Fruit fly (Drosophila melanogaster) whole organism, embryonic: ENCODE results near the gene CG7530.

ENCODE experiments used
- BEAF-32 ChIP-seq: fragments of 200-800 bp; sonication (Bioruptor generic); optimal IDR thresholded peaks from 3 replicates; lab custom pipeline; 2017; ENCODE audit warnings: missing biosample characterization, missing genetic modification characterization, mild to moderate bottlenecking, moderate library complexity, missing genetic modification reagents
- Bdp1 ChIP-seq: fragments of 200-800 bp; sonication (Bioruptor generic); optimal IDR thresholded peaks from 3 replicates; lab custom pipeline; 2016; ENCODE audit warnings: missing biosample characterization, missing genetic modification characterization
- Bteb2 ChIP-seq: fragments of 200-800 bp; sonication (Bioruptor generic); optimal IDR thresholded peaks from 2 replicates; lab custom pipeline; 2016; ENCODE audit warnings: missing biosample characterization, missing genetic modification characterization
- CG10543 ChIP-seq: fragments of 200-800 bp; sonication (Bioruptor generic); optimal IDR thresholded peaks from 3 replicates; lab custom pipeline; 2017; ENCODE audit warnings: missing biosample characterization, mild to moderate bottlenecking, missing genetic modification characterization, moderate library complexity
- CG11560 ChIP-seq: fragments of 200-800 bp; sonication (Bioruptor generic); IDR thresholded peaks from 3 replicates; pipeline ENCODE4 v1.3.6; 2022; ENCODE audit warnings: missing biosample characterization, missing genetic modification characterization
- CG12155 ChIP-seq: fragments of 200-800 bp; sonication (Bioruptor generic); optimal IDR thresholded peaks from 3 replicates; lab custom pipeline; 2016; ENCODE audit warnings: missing biosample characterization, missing genetic modification characterization
- CG12391 ChIP-seq: fragments of 200-800 bp; sonication (Bioruptor generic); optimal IDR thresholded peaks from 3 replicates; lab custom pipeline; 2018; ENCODE audit warnings: missing biosample characterization, mild to moderate bottlenecking, missing genetic modification characterization, moderate library complexity
- CG13624 ChIP-seq: fragments of 200-800 bp; sonication (Bioruptor generic); optimal IDR thresholded peaks from 2 replicates; lab custom pipeline; 2016; ENCODE audit warnings: missing biosample characterization, missing genetic modification characterization
- CG13775 ChIP-seq: fragments of 200-800 bp; sonication (Bioruptor generic); optimal IDR thresholded peaks from 3 replicates; lab custom pipeline; 2017; ENCODE audit warnings: missing biosample characterization, mild to moderate bottlenecking, missing genetic modification characterization
- CG13894 ChIP-seq: fragments of 200-800 bp; sonication (Bioruptor generic); optimal IDR thresholded peaks from 3 replicates; lab custom pipeline; 2018; ENCODE audit warnings: missing biosample characterization, mild to moderate bottlenecking, missing genetic modification characterization, moderate library complexity
- CG15269 ChIP-seq: fragments of 200-800 bp; sonication (Bioruptor generic); optimal IDR thresholded peaks from 2 replicates; lab custom pipeline; 2018; ENCODE audit warnings: missing biosample characterization, mild to moderate bottlenecking, missing genetic modification characterization, moderate library complexity
- CG15514 ChIP-seq: fragments of 200-800 bp; sonication (Bioruptor generic); optimal IDR thresholded peaks from 3 replicates; lab custom pipeline; 2017; ENCODE audit warnings: missing biosample characterization, missing genetic modification characterization, mild to moderate bottlenecking, moderate library complexity, missing genetic modification reagents
- CG18011 ChIP-seq: fragments of 200-800 bp; sonication (Bioruptor generic); optimal IDR thresholded peaks from 2 replicates; lab custom pipeline; 2017; ENCODE audit warnings: missing biosample characterization, missing genetic modification characterization, mild to moderate bottlenecking, moderate library complexity, missing genotype
- CG18262 ChIP-seq: fragments of 200-800 bp; optimal IDR thresholded peaks from 3 replicates; lab custom pipeline; 2019; ENCODE audit warnings: missing biosample characterization, mild to moderate bottlenecking, missing genetic modification characterization, moderate library complexity
- CG2116 ChIP-seq: fragments of 200-800 bp; sonication (Bioruptor generic); optimal IDR thresholded peaks from 3 replicates; lab custom pipeline; 2018; ENCODE audit warnings: missing biosample characterization, mild to moderate bottlenecking, missing genetic modification characterization
- CG32772 ChIP-seq: fragments of 200-800 bp; sonication (Bioruptor generic); IDR thresholded peaks from 2 replicates; pipeline ENCODE4 v1.3.6; 2022; ENCODE audit warnings: missing biosample characterization, missing genetic modification characterization
- CG4617 ChIP-seq: fragments of 200-800 bp; sonication (Bioruptor generic); optimal IDR thresholded peaks from 3 replicates; lab custom pipeline; 2016; ENCODE audit warnings: missing biosample characterization, missing genetic modification characterization, borderline replicate concordance
- CG6254 ChIP-seq: fragments of 200-800 bp; sonication (Bioruptor generic); optimal IDR thresholded peaks from 3 replicates; lab custom pipeline; 2017; ENCODE audit warnings: mild to moderate bottlenecking, missing biosample characterization, missing genetic modification reagents, missing genetic modification characterization
- CG6272 ChIP-seq: fragments of 200-800 bp; sonication (Bioruptor generic); IDR thresholded peaks from 2 replicates; pipeline ENCODE4 v1.3.6; 2022; ENCODE audit warnings: missing biosample characterization, missing genetic modification characterization
- CG6765 ChIP-seq: fragments of 200-800 bp; sonication (Bioruptor generic); optimal IDR thresholded peaks from 3 replicates; lab custom pipeline; 2017; ENCODE audit warnings: missing biosample characterization, mild to moderate bottlenecking, missing genetic modification characterization
- CG6854 ChIP-seq: fragments of 200-800 bp; sonication (Bioruptor generic); optimal IDR thresholded peaks from 3 replicates; lab custom pipeline; 2017; ENCODE audit warnings: missing biosample characterization, mild to moderate bottlenecking, missing genetic modification characterization
- CG7786 ChIP-seq: fragments of 200-800 bp; sonication (Bioruptor generic); optimal IDR thresholded peaks from 2 replicates; lab custom pipeline; 2016; ENCODE audit warnings: missing biosample characterization, missing genetic modification characterization
- CG8359 ChIP-seq: fragments of 200-800 bp; sonication (Bioruptor generic); optimal IDR thresholded peaks from 2 replicates; lab custom pipeline; 2017; ENCODE audit warnings: missing biosample characterization, mild to moderate bottlenecking, missing genetic modification characterization, borderline replicate concordance
- CG9215 ChIP-seq: fragments of 200-800 bp; sonication (Bioruptor generic); IDR thresholded peaks from 2 replicates; pipeline ENCODE4 v1.3.6; 2022; ENCODE audit warnings: missing biosample characterization, missing genetic modification characterization
- CG9876 ChIP-seq: fragments of 200-800 bp; sonication (Bioruptor generic); optimal IDR thresholded peaks from 2 replicates; lab custom pipeline; 2016; ENCODE audit warnings: missing biosample characterization, missing genetic modification characterization
- Chrac-16 ChIP-seq: fragments of 200-800 bp; sonication (Bioruptor generic); optimal IDR thresholded peaks from 3 replicates; lab custom pipeline; 2016; ENCODE audit warnings: missing biosample characterization, missing genetic modification characterization
- H15 ChIP-seq: fragments of 200-800 bp; sonication (Bioruptor generic); IDR thresholded peaks from 3 replicates; pipeline ENCODE4 v1.3.6; 2022; ENCODE audit warnings: missing biosample characterization, missing genetic modification characterization
- HLH54F ChIP-seq: fragments of 200-800 bp; sonication (Bioruptor generic); optimal IDR thresholded peaks from 3 replicates; lab custom pipeline; 2016; ENCODE audit warnings: missing biosample characterization, missing genetic modification characterization
- HLHmδ ChIP-seq: fragments of 200-800 bp; sonication (Bioruptor generic); optimal IDR thresholded peaks from 2 replicates; lab custom pipeline; 2018; ENCODE audit warnings: missing biosample characterization, mild to moderate bottlenecking, missing genetic modification characterization, moderate library complexity
- HmgZ ChIP-seq: fragments of 200-800 bp; sonication (Bioruptor generic); optimal IDR thresholded peaks from 2 replicates; lab custom pipeline; 2018; ENCODE audit warnings: missing biosample characterization, mild to moderate bottlenecking, missing genetic modification characterization
- Hmr ChIP-seq: fragments of 200-800 bp; sonication (Bioruptor generic); optimal IDR thresholded peaks from 3 replicates; lab custom pipeline; 2017; ENCODE audit warnings: mild to moderate bottlenecking, missing biosample characterization, missing genetic modification reagents, missing genetic modification characterization
- Max ChIP-seq: fragments of 200-800 bp; sonication (Bioruptor generic); optimal IDR thresholded peaks from 2 replicates; lab custom pipeline; 2016; ENCODE audit warnings: missing biosample characterization, mild to moderate bottlenecking, missing genetic modification characterization
- Nf-YA ChIP-seq: fragments of 200-800 bp; sonication (Bioruptor generic); IDR thresholded peaks from 2 replicates; pipeline ENCODE4 v1.3.6; 2022; ENCODE audit warnings: missing biosample characterization, missing genetic modification characterization
- al ChIP-seq: fragments of 200-800 bp; sonication (Bioruptor generic); IDR thresholded peaks from 2 replicates; pipeline ENCODE4 v1.3.6; 2022; ENCODE audit warnings: missing biosample characterization, missing genetic modification characterization
- bcd ChIP-seq: fragments of 200-800 bp; sonication (Bioruptor generic); optimal IDR thresholded peaks from 2 replicates; lab custom pipeline; 2017; ENCODE audit warnings: missing biosample characterization, mild to moderate bottlenecking, missing genetic modification characterization
- crc ChIP-seq: fragments of 200-800 bp; sonication (Bioruptor generic); optimal IDR thresholded peaks from 2 replicates; lab custom pipeline; 2016; ENCODE audit warnings: missing biosample characterization, missing genetic modification characterization
- crol ChIP-seq: fragments of 200-800 bp; sonication (Bioruptor generic); IDR thresholded peaks from 2 replicates; pipeline ENCODE4 v1.3.6; 2022; ENCODE audit warnings: missing biosample characterization, missing genetic modification characterization
- crp ChIP-seq, 2 experiments: fragments of 200-800 bp; sonication (Bioruptor generic); optimal IDR thresholded peaks; 2 replicates in 1 of 2; 3 replicates in 1 of 2; lab custom pipeline; 2017; ENCODE audit warnings: missing biosample characterization in 2 of 2, missing genetic modification characterization in 2 of 2, mild to moderate bottlenecking in 1 of 2, moderate library complexity in 1 of 2
- eve ChIP-seq, 2 experiments: fragments of >200 bp; optimal IDR thresholded peaks; 2 replicates each; lab custom pipeline; 2017; ENCODE audit warnings: missing biosample characterization in 2 of 2, missing genetic modification characterization in 2 of 2
- ftz-f1 ChIP-seq: fragments of 200-800 bp; sonication (Bioruptor generic); optimal IDR thresholded peaks from 2 replicates; lab custom pipeline; 2016; ENCODE audit warnings: missing biosample characterization, missing genetic modification characterization
- kni ChIP-seq: fragments of 200-800 bp; sonication (Bioruptor generic); optimal IDR thresholded peaks from 3 replicates; lab custom pipeline; 2017; ENCODE audit warnings: mild to moderate bottlenecking, missing biosample characterization, missing genetic modification reagents, missing genetic modification characterization
- nerfin-1 ChIP-seq: fragments of 200-800 bp; sonication (Bioruptor generic); optimal IDR thresholded peaks from 3 replicates; lab custom pipeline; 2019; ENCODE audit warnings: missing biosample characterization, mild to moderate bottlenecking, missing genetic modification characterization, moderate library complexity
- nom ChIP-seq: fragments of 200-800 bp; sonication (Bioruptor generic); optimal IDR thresholded peaks from 2 replicates; lab custom pipeline; 2017; ENCODE audit warnings: missing biosample characterization, missing genetic modification characterization, mild to moderate bottlenecking, moderate library complexity, missing genetic modification reagents
- row ChIP-seq: fragments of 200-800 bp; sonication (Bioruptor generic); IDR thresholded peaks from 3 replicates; pipeline ENCODE4 v1.3.6; 2022; ENCODE audit warnings: missing biosample characterization, missing genetic modification characterization
- sc ChIP-seq, 3 experiments: fragments of >200 bp in 2 of 3; fragments of 200-800 bp in 1 of 3; sonication (Bioruptor generic) in 1 of 3; optimal IDR thresholded peaks; 2 replicates in 2 of 3; 3 replicates in 1 of 3; lab custom pipeline; 2017; ENCODE audit warnings: mild to moderate bottlenecking in 1 of 3, missing biosample characterization in 1 of 3, missing genetic modification characterization in 1 of 3, missing genetic modification reagents in 1 of 3
- sisA ChIP-seq: fragments of 200-800 bp; sonication (Bioruptor generic); IDR thresholded peaks from 2 replicates; pipeline ENCODE4 v1.3.6; 2022; ENCODE audit warnings: missing biosample characterization, missing genetic modification characterization
- so ChIP-seq: fragments of 200-800 bp; sonication (Bioruptor generic); IDR thresholded peaks from 3 replicates; pipeline ENCODE4 v1.3.6; 2022; ENCODE audit warnings: missing biosample characterization, missing genetic modification characterization
- ssp ChIP-seq: fragments of 200-800 bp; sonication (Bioruptor generic); IDR thresholded peaks from 2 replicates; pipeline ENCODE4 v1.3.6; 2022; ENCODE audit warnings: missing biosample characterization, missing genetic modification characterization
- tx ChIP-seq: fragments of 200-800 bp; sonication (Bioruptor generic); optimal IDR thresholded peaks from 2 replicates; lab custom pipeline; 2016; ENCODE audit warnings: missing biosample characterization, missing genetic modification characterization

The CG7530 gene

DNA sequence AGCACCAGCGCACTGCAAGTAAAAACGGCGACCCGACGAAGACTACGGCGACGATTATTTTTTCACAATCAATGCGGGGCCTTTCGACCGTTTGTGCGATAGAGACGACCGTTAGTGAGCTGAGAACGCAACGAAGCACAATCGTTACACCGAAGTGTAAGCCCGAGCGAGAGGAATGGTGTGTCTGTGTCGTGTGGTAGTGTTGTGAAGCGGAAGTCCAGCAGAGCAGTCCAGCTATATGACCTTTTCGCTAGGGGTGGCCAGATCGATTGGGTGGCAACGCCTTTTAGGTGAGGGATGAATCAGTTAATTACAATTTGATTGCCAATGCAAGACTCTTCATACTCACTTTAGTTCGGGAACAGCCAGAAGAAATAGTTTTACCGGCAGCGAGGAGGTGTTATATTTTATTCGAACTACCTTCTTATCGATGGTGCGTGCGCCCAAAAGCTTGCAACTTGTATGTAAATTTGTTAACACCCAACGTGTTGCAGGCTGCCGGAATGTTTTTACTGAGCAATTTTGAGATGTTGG lies 9.4 kb upstream of the CG7530 start (continued):
- TF ChIP-seq sc (optimal IDR thresholded peaks at IDR 0.05; lab: Kevin White, UChicago) (no peak), sc (GFP tag; optimal IDR thresholded peaks at IDR 0.05; lab: Kevin White, UChicago) (peak; percentile 40), sisA (GFP tag; lab: Robert Waterston, UW) (peak; percentile 70), bcd (peak; percentile 71), crp (GFP tag; optimal IDR thresholded peaks at IDR 0.05; lab: Kevin White, UChicago) (peak in 1 of 2 experiments; percentile 30), nerfin-1 (tag; lab: Kevin White, UChicago) (no peak), HmgZ (tag; lab: Kevin White, UChicago) (peak; percentile 94), CG10543 (peak; percentile 92), CG15269 (tag; lab: Kevin White, UChicago) (peak; percentile 31), HLH54F (GFP tag; lab: Kevin White, UChicago) (peak; percentile 79), Bdp1 (GFP tag; lab: Kevin White, UChicago) (peak; percentile 76), Chrac-16 (GFP tag; lab: Kevin White, UChicago) (no peak), CG18011 (GFP tag; lab: Kevin White, UChicago) (no peak), nom (GFP tag; lab: Kevin White, UChicago) (peak; percentile 84), CG13624 (GFP tag; lab: Kevin White, UChicago) (peak; percentile 62), CG12155 (peak; percentile 74), CG13775 (GFP tag; lab: Kevin White, UChicago) (peak; percentile 38), CG6765 (GFP tag; lab: Kevin White, UChicago) (peak; percentile 52), CG13894 (tag; lab: Kevin White, UChicago) (peak; percentile 84), CG9876 (GFP tag; lab: Kevin White, UChicago) (peak; percentile 76), H15 (GFP tag; lab: Robert Waterston, UW) (no peak; the same call in 2 of the 3 replicates), ftz-f1 (GFP tag; lab: Kevin White, UChicago) (peak; percentile 83), CG6254 (GFP tag; lab: Kevin White, UChicago) (no peak), CG8359 (GFP tag; lab: Kevin White, UChicago) (no peak), crc (GFP tag; lab: Kevin White, UChicago) (peak; percentile 36), tx (GFP tag; lab: Kevin White, UChicago) (peak; percentile 41), Nf-YA (no peak), CG6854 (GFP tag; lab: Kevin White, UChicago) (peak; percentile 64), CG11560 (tag; lab: Robert Waterston, UW) (no peak), CG2116 (GFP tag; lab: Kevin White, UChicago) (no peak), CG4617 (GFP tag; lab: Kevin White, UChicago) (peak; percentile 66), CG15514 (GFP tag; lab: Kevin White, UChicago) (peak; percentile 74), kni (peak; percentile 71), Bteb2 (GFP tag; lab: Kevin White, UChicago) (no peak), CG7786 (GFP tag; lab: Kevin White, UChicago) (peak; percentile 76), Max (GFP tag; lab: Kevin White, UChicago) (no peak), CG12391 (tag; lab: Kevin White, UChicago) (no peak), CG18262 (tag; lab: Kevin White, UChicago) (no peak), al (peak; percentile 65; the same call in 1 of the 2 replicates), CG6272 (GFP tag; lab: Robert Waterston, UW) (0 out of 2 replicates have a peak, but pooled peaks have one; percentile 32), BEAF-32 (GFP tag; lab: Kevin White, UChicago) (no peak), row (GFP tag; lab: Robert Waterston, UW) (peak; percentile 55), HLHmδ (GFP tag; lab: Kevin White, UChicago) (peak; percentile 92), so (GFP tag; lab: Robert Waterston, UW) (peak; percentile 38; the same call in 1 of the 3 replicates), crol (GFP tag; lab: Robert Waterston, UW) (peak; percentile 48), ssp (GFP tag; lab: Robert Waterston, UW) (peak; percentile 61), eve (GFP tag; optimal IDR thresholded peaks at IDR 0.05; lab: Kevin White, UChicago) (no peak), CG32772 (no peak), CG9215 (peak; percentile 70), Hmr (GFP tag; lab: Kevin White, UChicago) (peak; percentile 74)
